Fruit fly (Drosophila melanogaster) whole organism, embryonic: Measurements from ENCODE around the gene CG17270.

Experiments used
- ATbp ChIP-seq: fragments of 200-800 bp; sonication (Bioruptor generic); optimal IDR thresholded peaks from 2 replicates; lab custom pipeline; 2017; ENCODE audit warnings: missing biosample characterization, mild to moderate bottlenecking, missing genetic modification characterization, missing genetic modification reagents
- Adf1 ChIP-seq: fragments of 200-800 bp; sonication (Bioruptor generic); IDR thresholded peaks from 2 replicates; pipeline ENCODE4 v1.3.6; 2022; ENCODE audit warnings: missing biosample characterization, missing genetic modification characterization
- Atf-2 ChIP-seq: fragments of 200-800 bp; sonication (Bioruptor generic); optimal IDR thresholded peaks from 2 replicates; lab custom pipeline; 2016; ENCODE audit warnings: missing biosample characterization, missing genetic modification characterization
- Atf3 ChIP-seq: fragments of 200-800 bp; sonication (Bioruptor generic); optimal IDR thresholded peaks from 3 replicates; lab custom pipeline; 2016; ENCODE audit warnings: missing biosample characterization, missing genetic modification characterization
- BtbVII ChIP-seq: fragments of 200-800 bp; sonication (Bioruptor generic); optimal IDR thresholded peaks from 3 replicates; lab custom pipeline; 2017; ENCODE audit warnings: missing biosample characterization, mild to moderate bottlenecking, missing genetic modification characterization
- CG10979 ChIP-seq: fragments of 200-800 bp; sonication (Bioruptor generic); optimal IDR thresholded peaks from 2 replicates; lab custom pipeline; 2018; ENCODE audit warnings: missing biosample characterization, mild to moderate bottlenecking, missing genetic modification characterization, moderate library complexity
- CG12104 ChIP-seq: fragments of 200-800 bp; sonication (Bioruptor generic); optimal IDR thresholded peaks from 3 replicates; lab custom pipeline; 2016; ENCODE audit warnings: missing biosample characterization, missing genetic modification characterization
- CG12659 ChIP-seq: fragments of 200-800 bp; sonication (Bioruptor generic); optimal IDR thresholded peaks from 3 replicates; lab custom pipeline; 2017; ENCODE audit warnings: mild to moderate bottlenecking, missing biosample characterization, missing genetic modification reagents, missing genetic modification characterization
- CG13296 ChIP-seq: fragments of 200-800 bp; sonication (Bioruptor generic); optimal IDR thresholded peaks from 3 replicates; lab custom pipeline; 2018; ENCODE audit warnings: missing biosample characterization, mild to moderate bottlenecking, missing genetic modification characterization
- CG17612 ChIP-seq: fragments of 200-800 bp; sonication (Bioruptor generic); IDR thresholded peaks from 2 replicates; pipeline ENCODE4 v1.3.6; 2022; ENCODE audit warnings: missing biosample characterization, missing genetic modification characterization
- CG17912 ChIP-seq: fragments of 200-800 bp; sonication (Bioruptor generic); optimal IDR thresholded peaks from 2 replicates; lab custom pipeline; 2018; ENCODE audit warnings: missing biosample characterization, mild to moderate bottlenecking, missing genetic modification characterization
- CG18011 ChIP-seq: fragments of 200-800 bp; sonication (Bioruptor generic); optimal IDR thresholded peaks from 2 replicates; lab custom pipeline; 2017; ENCODE audit warnings: missing biosample characterization, missing genetic modification characterization, mild to moderate bottlenecking, moderate library complexity, missing genotype
- CG4360 ChIP-seq: fragments of 200-800 bp; sonication (Bioruptor generic); IDR thresholded peaks from 2 replicates; pipeline ENCODE4 v1.3.6; 2022; ENCODE audit warnings: missing biosample characterization, missing genetic modification characterization
- CG6689 ChIP-seq: fragments of 200-800 bp; sonication (Bioruptor generic); IDR thresholded peaks from 2 replicates; pipeline ENCODE4 v1.3.6; 2022; ENCODE audit warnings: missing biosample characterization, missing genetic modification characterization
- CG8388 ChIP-seq: fragments of 200-800 bp; sonication (Bioruptor generic); optimal IDR thresholded peaks from 2 replicates; lab custom pipeline; 2019; ENCODE audit warnings: missing biosample characterization, mild to moderate bottlenecking, missing genetic modification characterization, moderate library complexity
- CkIIα-i1 ChIP-seq: fragments of 200-800 bp; sonication (Bioruptor generic); IDR thresholded peaks from 2 replicates; pipeline ENCODE4 v1.3.6; 2022; ENCODE audit warnings: missing biosample characterization, missing genetic modification characterization
- D19B ChIP-seq: fragments of 200-800 bp; sonication (Bioruptor generic); optimal IDR thresholded peaks from 2 replicates; lab custom pipeline; 2017; ENCODE audit warnings: missing biosample characterization, mild to moderate bottlenecking, missing genetic modification characterization
- GATAe ChIP-seq: fragments of 200-800 bp; sonication (Bioruptor generic); conservative IDR thresholded peaks from 2 replicates; pipeline ENCODE4 v1.3.6; 2022; ENCODE audit warnings: missing biosample characterization, missing genetic modification characterization
- HLH54F ChIP-seq: fragments of 200-800 bp; sonication (Bioruptor generic); optimal IDR thresholded peaks from 3 replicates; lab custom pipeline; 2016; ENCODE audit warnings: missing biosample characterization, missing genetic modification characterization
- Hmr ChIP-seq: fragments of 200-800 bp; sonication (Bioruptor generic); optimal IDR thresholded peaks from 3 replicates; lab custom pipeline; 2017; ENCODE audit warnings: mild to moderate bottlenecking, missing biosample characterization, missing genetic modification reagents, missing genetic modification characterization
- Lhr ChIP-seq: fragments of 200-800 bp; sonication (Bioruptor generic); optimal IDR thresholded peaks from 3 replicates; lab custom pipeline; 2017; ENCODE audit warnings: mild to moderate bottlenecking, missing biosample characterization, missing genetic modification reagents, missing genetic modification characterization
- MESR4 ChIP-seq: fragments of 200-800 bp; sonication (Bioruptor generic); optimal IDR thresholded peaks from 2 replicates; lab custom pipeline; 2018; ENCODE audit warnings: missing biosample characterization, mild to moderate bottlenecking, missing genetic modification characterization, moderate library complexity
- Meics ChIP-seq: fragments of 200-800 bp; sonication (Bioruptor generic); optimal IDR thresholded peaks from 2 replicates; lab custom pipeline; 2017; ENCODE audit warnings: missing biosample characterization, mild to moderate bottlenecking, missing genetic modification characterization
- Myb ChIP-seq: fragments of 200-800 bp; sonication (Bioruptor generic); optimal IDR thresholded peaks from 2 replicates; lab custom pipeline; 2016; ENCODE audit warnings: missing biosample characterization, missing genetic modification characterization
- Neu2 ChIP-seq: fragments of 200-800 bp; sonication (Bioruptor generic); optimal IDR thresholded peaks from 3 replicates; lab custom pipeline; 2016; ENCODE audit warnings: missing biosample characterization, missing genetic modification characterization, borderline replicate concordance
- PHDP ChIP-seq: fragments of 200-800 bp; sonication (Bioruptor generic); optimal IDR thresholded peaks from 3 replicates; lab custom pipeline; 2018; ENCODE audit warnings: missing biosample characterization, mild to moderate bottlenecking, missing genetic modification characterization, moderate library complexity
- Ptx1 ChIP-seq: fragments of 200-800 bp; sonication (Bioruptor generic); IDR thresholded peaks from 2 replicates; pipeline ENCODE4 v1.3.6; 2022; ENCODE audit warnings: missing biosample characterization, missing genetic modification characterization
- Rfx ChIP-seq: fragments of 200-800 bp; sonication (Bioruptor generic); IDR thresholded peaks from 2 replicates; pipeline ENCODE4 v1.3.6; 2022; ENCODE audit warnings: missing biosample characterization, missing genetic modification characterization
- YL-1 ChIP-seq: fragments of 200-800 bp; sonication (Bioruptor generic); optimal IDR thresholded peaks from 3 replicates; lab custom pipeline; 2017; ENCODE audit warnings: missing biosample characterization, mild to moderate bottlenecking, missing genetic modification characterization
- chinmo ChIP-seq: fragments of 200-800 bp; sonication (Bioruptor generic); IDR thresholded peaks from 4 replicates; pipeline ENCODE4 v1.3.6; 2022; ENCODE audit warnings: missing biosample characterization, missing genetic modification characterization; ENCODE audit not compliant: partially characterized antibody
- croc ChIP-seq: fragments of 200-800 bp; sonication (Bioruptor generic); conservative IDR thresholded peaks from 3 replicates; pipeline ENCODE4 v1.3.6; 2022; ENCODE audit warnings: missing biosample characterization, missing genetic modification characterization
- crol ChIP-seq: fragments of 200-800 bp; sonication (Bioruptor generic); IDR thresholded peaks from 2 replicates; pipeline ENCODE4 v1.3.6; 2022; ENCODE audit warnings: missing biosample characterization, missing genetic modification characterization
- dpn ChIP-seq, 2 experiments: fragments of 200-800 bp; sonication (Bioruptor generic); optimal IDR thresholded peaks; 3 replicates each; lab custom pipeline; 2016; ENCODE audit warnings: missing biosample characterization in 2 of 2, missing genetic modification characterization in 2 of 2
- gro ChIP-seq: fragments of 200-800 bp; sonication (Bioruptor generic); optimal IDR thresholded peaks from 2 replicates; lab custom pipeline; 2016; ENCODE audit warnings: missing biosample characterization, missing genetic modification characterization
- hb ChIP-seq: fragments of 200-800 bp; sonication (Bioruptor generic); IDR thresholded peaks from 3 replicates; pipeline ENCODE4 v1.3.6; 2022; ENCODE audit warnings: missing biosample characterization, missing genetic modification characterization; ENCODE audit not compliant: partially characterized antibody
- insv ChIP-seq, 2 experiments: fragments of 200-800 bp; sonication (Bioruptor generic); optimal IDR thresholded peaks; 3 replicates each; lab custom pipeline; 2016 to 2018; ENCODE audit warnings: missing biosample characterization in 2 of 2, missing genetic modification characterization in 2 of 2
- lab ChIP-seq: fragments of 200-800 bp; sonication (Bioruptor generic); optimal IDR thresholded peaks from 3 replicates; lab custom pipeline; 2017; ENCODE audit warnings: missing biosample characterization, missing genetic modification characterization, mild to moderate bottlenecking, moderate library complexity, missing genetic modification reagents
- lilli ChIP-seq: fragments of 200-800 bp; sonication (Bioruptor generic); optimal IDR thresholded peaks from 3 replicates; lab custom pipeline; 2016; ENCODE audit warnings: missing biosample characterization, missing genetic modification characterization
- lmd ChIP-seq: fragments of 200-800 bp; sonication (Bioruptor generic); IDR thresholded peaks from 2 replicates; pipeline ENCODE4 v1.3.6; 2022; ENCODE audit warnings: missing biosample characterization, missing genetic modification characterization
- nau ChIP-seq: fragments of 200-800 bp; sonication (Bioruptor generic); optimal IDR thresholded peaks from 3 replicates; lab custom pipeline; 2017; ENCODE audit warnings: missing biosample characterization, mild to moderate bottlenecking, missing genetic modification characterization, missing genetic modification reagents
- pros ChIP-seq: fragments of 200-800 bp; sonication (Bioruptor generic); optimal IDR thresholded peaks from 3 replicates; lab custom pipeline; 2019; ENCODE audit warnings: missing biosample characterization, mild to moderate bottlenecking, missing genetic modification characterization, moderate library complexity
- sd ChIP-seq: fragments of 200-800 bp; sonication (Bioruptor generic); optimal IDR thresholded peaks from 3 replicates; lab custom pipeline; 2018; ENCODE audit warnings: missing biosample characterization, mild to moderate bottlenecking, missing genetic modification characterization, moderate library complexity
- sens ChIP-seq: fragments of 200-800 bp; sonication (Bioruptor generic); peaks from one replicate; lab custom pipeline; 2016; ENCODE audit warnings: missing biosample characterization, missing genetic modification characterization
- so ChIP-seq: fragments of 200-800 bp; sonication (Bioruptor generic); IDR thresholded peaks from 3 replicates; pipeline ENCODE4 v1.3.6; 2022; ENCODE audit warnings: missing biosample characterization, missing genetic modification characterization
- sob ChIP-seq: fragments of 200-800 bp; sonication (Bioruptor generic); IDR thresholded peaks from 2 replicates; pipeline ENCODE4 v1.3.6; 2022; ENCODE audit warnings: missing biosample characterization, missing genetic modification characterization
- tap ChIP-seq: fragments of 200-800 bp; optimal IDR thresholded peaks from 3 replicates; lab custom pipeline; 2019; ENCODE audit warnings: missing biosample characterization, mild to moderate bottlenecking, missing genetic modification characterization, moderate library complexity
- trem ChIP-seq: fragments of 200-800 bp; optimal IDR thresholded peaks from 3 replicates; lab custom pipeline; 2019; ENCODE audit warnings: missing biosample characterization, mild to moderate bottlenecking, missing genetic modification characterization, moderate library complexity

The CG17270 gene

DNA sequence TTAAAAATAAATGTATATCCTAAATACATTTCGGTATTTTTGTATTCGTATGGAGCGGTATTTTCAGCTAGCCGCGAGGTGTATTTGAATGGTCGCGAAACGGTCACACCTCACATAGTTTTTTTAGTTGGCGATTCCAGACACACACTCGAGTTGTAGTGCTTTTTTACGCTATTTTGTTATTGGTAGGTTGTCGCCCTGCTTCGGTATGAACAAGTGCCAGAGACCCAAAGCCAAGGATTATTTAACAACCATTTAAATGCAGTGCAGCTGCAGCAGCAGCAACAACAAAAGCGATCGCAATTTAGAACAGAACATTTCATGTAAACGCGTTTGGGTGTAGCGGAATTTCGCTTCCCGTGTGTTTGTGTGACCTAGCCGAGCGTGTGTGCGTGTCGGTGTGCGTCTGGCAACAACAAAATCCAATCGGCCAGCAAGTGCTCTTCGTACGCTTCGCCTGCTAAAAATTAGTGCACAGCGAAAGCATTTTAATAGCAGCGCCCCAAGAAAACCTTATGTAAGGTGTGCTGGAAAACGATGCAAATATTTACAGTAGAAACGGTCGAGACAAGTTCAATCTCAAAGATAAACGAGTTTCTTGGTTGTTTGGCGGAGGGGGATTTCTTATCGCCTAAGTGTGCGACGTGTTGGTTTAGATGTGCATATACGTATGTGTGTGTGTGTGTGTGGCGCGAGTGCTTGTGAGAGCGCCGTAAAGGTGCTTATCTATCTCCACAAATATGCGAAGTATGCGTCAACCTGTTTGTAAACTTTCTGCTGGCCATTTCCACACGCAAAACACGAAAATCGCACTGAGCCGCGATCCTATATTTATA is 14.2 kb upstream of the CG17270 start, which contains the start of gene Synd (continued):
- TF ChIP-seq sob (GFP tag; lab: Robert Waterston, UW), result peak; percentile 33; the same call in 1 of the 2 replicates
- TF ChIP-seq CG18011 (GFP tag; lab: Kevin White, UChicago), result peak; percentile 2
- peak; percentile 69 for TF ChIP-seq sens (GFP tag; lab: Kevin White, UChicago)
- TF ChIP-seq CG13296 (GFP tag; lab: Kevin White, UChicago), result peak; percentile 62
- TF ChIP-seq tap (tag; lab: Kevin White, UChicago), result no peak
- no peak for TF ChIP-seq Atf-2 (GFP tag; lab: Kevin White, UChicago)
- TF ChIP-seq trem (tag; lab: Kevin White, UChicago), result peak; percentile 33
- TF ChIP-seq croc (GFP tag; lab: Robert Waterston, UW), result no peak
- peak; percentile 25 for TF ChIP-seq D19B (GFP tag; lab: Kevin White, UChicago)
- TF ChIP-seq CkIIα-i1, result no peak
- peak; percentile 1 for TF ChIP-seq nau (GFP tag; lab: Kevin White, UChicago)
- peak; percentile 92 for TF ChIP-seq MESR4 (GFP tag; lab: Kevin White, UChicago)
- TF ChIP-seq ATbp, result no peak
- peak; percentile 49 for TF ChIP-seq lab (GFP tag; lab: Kevin White, UChicago)
- TF ChIP-seq BtbVII, result peak; percentile 69
- peak; percentile 18 for TF ChIP-seq lilli (GFP tag; lab: Kevin White, UChicago)
- 0 out of 4 replicates have a peak, but pooled peaks have one; percentile 38 for TF ChIP-seq chinmo (GFP tag; lab: Robert Waterston, UW)
- peak; percentile 8; the same call in 1 of the 2 replicates for TF ChIP-seq Adf1 (GFP tag; lab: Robert Waterston, UW)
- peak; percentile 90 for TF ChIP-seq pros (GFP tag; lab: Kevin White, UChicago)
- TF ChIP-seq CG12659 (GFP tag; lab: Kevin White, UChicago), result peak; percentile 44
- TF ChIP-seq gro, result peak; percentile 43
- TF ChIP-seq so, result no peak
- TF ChIP-seq CG17612 (GFP tag; lab: Robert Waterston, UW), result no peak
- TF ChIP-seq CG12104 (GFP tag; lab: Kevin White, UChicago), result peak; percentile 3
- no peak for TF ChIP-seq Neu2 (GFP tag; lab: Kevin White, UChicago)
- peak in 1 of 2 experiments; percentile 28 for TF ChIP-seq insv (GFP tag; optimal IDR thresholded peaks at IDR 0.05; lab: Kevin White, UChicago)
- peak; percentile 64; the same call in 1 of the 2 replicates for TF ChIP-seq CG4360 (GFP tag; lab: Robert Waterston, UW)
- TF ChIP-seq CG8388 (GFP tag; lab: Kevin White, UChicago), result peak; percentile 4
- TF ChIP-seq Meics (GFP tag; lab: Kevin White, UChicago), result peak; percentile 49
- no peak for TF ChIP-seq Ptx1 (GFP tag; lab: Robert Waterston, UW)
- TF ChIP-seq Lhr (GFP tag; lab: Kevin White, UChicago), result peak; percentile 10
- TF ChIP-seq Atf3 (GFP tag; lab: Kevin White, UChicago), result no peak
- TF ChIP-seq CG10979, result peak; percentile 6
- TF ChIP-seq HLH54F (GFP tag; lab: Kevin White, UChicago), result peak; percentile 35
- peak; percentile 23 for TF ChIP-seq Myb (GFP tag; lab: Kevin White, UChicago)
- TF ChIP-seq sd (tag; lab: Kevin White, UChicago), result peak; percentile 98
- TF ChIP-seq lmd (GFP tag; lab: Robert Waterston, UW), result peak; percentile 23; the same call in 1 of the 2 replicates
- 0 out of 2 replicates have a peak, but pooled peaks have one; percentile 26 for TF ChIP-seq crol
- TF ChIP-seq PHDP (tag; lab: Kevin White, UChicago), result peak; percentile 13
- TF ChIP-seq Hmr (GFP tag; lab: Kevin White, UChicago), result peak; percentile 38
- TF ChIP-seq Rfx (GFP tag; lab: Robert Waterston, UW), result peak; percentile 16; the same call in 1 of the 2 replicates
- TF ChIP-seq GATAe (GFP tag; lab: Robert Waterston, UW), result 0 out of 2 replicates have a peak, but pooled peaks have one; percentile 12
- TF ChIP-seq dpn (GFP tag; optimal IDR thresholded peaks at IDR 0.05; lab: Kevin White, UChicago), result peak in 1 of 2 experiments; percentile 49
- TF ChIP-seq hb (GFP tag; lab: Robert Waterston, UW), result 0 out of 3 replicates have a peak, but pooled peaks have one; percentile 29
- 0 out of 2 replicates have a peak, but pooled peaks have one; percentile 17 for TF ChIP-seq CG6689 (GFP tag; lab: Robert Waterston, UW)
- TF ChIP-seq CG17912 (GFP tag; lab: Kevin White, UChicago), result no peak
- TF ChIP-seq YL-1, result peak; percentile 44
